Fruit fly (Drosophila melanogaster) whole organism, embryonic: ENCODE results near the gene CG15024.

ENCODE experiments used
- Bteb2 ChIP-seq: fragments of 200-800 bp; sonication (Bioruptor generic); optimal IDR thresholded peaks from 2 replicates; lab custom pipeline; 2016; ENCODE audit warnings: missing biosample characterization, missing genetic modification characterization
- CG12299 ChIP-seq: fragments of 200-800 bp; sonication (Bioruptor generic); optimal IDR thresholded peaks from 2 replicates; lab custom pipeline; 2018; ENCODE audit warnings: missing biosample characterization, mild to moderate bottlenecking, missing genetic modification characterization
- CG12769 ChIP-seq: fragments of 200-800 bp; sonication (Bioruptor generic); optimal IDR thresholded peaks from 2 replicates; lab custom pipeline; 2019; ENCODE audit warnings: missing biosample characterization, mild to moderate bottlenecking, missing genetic modification characterization, moderate library complexity
- CG1529 ChIP-seq: fragments of 200-800 bp; sonication (Bioruptor generic); optimal IDR thresholded peaks from 3 replicates; lab custom pipeline; 2018; ENCODE audit warnings: missing biosample characterization, missing genetic modification characterization
- CG15479 ChIP-seq: fragments of 200-800 bp; sonication (Bioruptor generic); optimal IDR thresholded peaks from 3 replicates; lab custom pipeline; 2019; ENCODE audit warnings: missing biosample characterization, mild to moderate bottlenecking, missing genetic modification characterization, moderate library complexity
- CG17802 ChIP-seq: fragments of 200-800 bp; sonication (Bioruptor generic); optimal IDR thresholded peaks from 2 replicates; lab custom pipeline; 2018; ENCODE audit warnings: missing biosample characterization, mild to moderate bottlenecking, missing genetic modification characterization, moderate library complexity
- CG18599 ChIP-seq: fragments of 200-800 bp; sonication (Bioruptor generic); optimal IDR thresholded peaks from 3 replicates; lab custom pipeline; 2017; ENCODE audit warnings: missing biosample characterization, missing genetic modification characterization, mild to moderate bottlenecking, moderate library complexity, missing genetic modification reagents
- CG2202 ChIP-seq: fragments of 200-800 bp; sonication (Bioruptor generic); optimal IDR thresholded peaks from 2 replicates; lab custom pipeline; 2018; ENCODE audit warnings: missing biosample characterization, mild to moderate bottlenecking, missing genetic modification characterization
- CG4707 ChIP-seq: fragments of 200-800 bp; sonication (Bioruptor generic); optimal IDR thresholded peaks from 2 replicates; lab custom pipeline; 2018; ENCODE audit warnings: missing biosample characterization, mild to moderate bottlenecking, missing genetic modification characterization, moderate library complexity
- CG4730 ChIP-seq: fragments of 200-800 bp; sonication (Bioruptor generic); IDR thresholded peaks from 2 replicates; pipeline ENCODE4 v1.3.6; 2022; ENCODE audit warnings: missing biosample characterization, missing genetic modification characterization
- CG7745 ChIP-seq: fragments of 200-800 bp; sonication (Bioruptor generic); optimal IDR thresholded peaks from 2 replicates; lab custom pipeline; 2018; ENCODE audit warnings: missing biosample characterization, mild to moderate bottlenecking, missing genetic modification characterization, moderate library complexity
- CG8089 ChIP-seq: fragments of 200-800 bp; sonication (Bioruptor generic); optimal IDR thresholded peaks from 3 replicates; lab custom pipeline; 2016; ENCODE audit warnings: missing biosample characterization, missing genetic modification characterization
- CG8359 ChIP-seq: fragments of 200-800 bp; sonication (Bioruptor generic); optimal IDR thresholded peaks from 2 replicates; lab custom pipeline; 2017; ENCODE audit warnings: missing biosample characterization, mild to moderate bottlenecking, missing genetic modification characterization, borderline replicate concordance
- CG9727 ChIP-seq: fragments of 200-800 bp; sonication (Bioruptor generic); optimal IDR thresholded peaks from 3 replicates; lab custom pipeline; 2017; ENCODE audit warnings: missing biosample characterization, mild to moderate bottlenecking, missing genetic modification characterization
- CG9932 ChIP-seq: fragments of 200-800 bp; sonication (Bioruptor generic); IDR thresholded peaks from 2 replicates; pipeline ENCODE4 v1.3.6; 2022; ENCODE audit warnings: missing biosample characterization, missing genetic modification characterization
- Deaf1 ChIP-seq: fragments of 200-800 bp; optimal IDR thresholded peaks from 3 replicates; lab custom pipeline; 2019; ENCODE audit warnings: missing biosample characterization, mild to moderate bottlenecking, missing genetic modification characterization, moderate library complexity
- Drgx ChIP-seq: fragments of 200-800 bp; sonication (Bioruptor generic); IDR thresholded peaks from 2 replicates; pipeline ENCODE4 v1.3.6; 2022; ENCODE audit warnings: missing biosample characterization, missing genetic modification characterization
- Fer1 ChIP-seq: fragments of 200-800 bp; sonication (Bioruptor generic); optimal IDR thresholded peaks from 2 replicates; lab custom pipeline; 2017; ENCODE audit warnings: missing biosample characterization, mild to moderate bottlenecking, missing genetic modification characterization
- HLHmδ ChIP-seq: fragments of 200-800 bp; sonication (Bioruptor generic); optimal IDR thresholded peaks from 2 replicates; lab custom pipeline; 2018; ENCODE audit warnings: missing biosample characterization, mild to moderate bottlenecking, missing genetic modification characterization, moderate library complexity
- HmgZ ChIP-seq: fragments of 200-800 bp; sonication (Bioruptor generic); optimal IDR thresholded peaks from 2 replicates; lab custom pipeline; 2018; ENCODE audit warnings: missing biosample characterization, mild to moderate bottlenecking, missing genetic modification characterization
- Hr51 ChIP-seq, 2 experiments: fragments of 200-800 bp; sonication (Bioruptor generic); optimal IDR thresholded peaks; 2 replicates in 1 of 2; 3 replicates in 1 of 2; lab custom pipeline; 2016 to 2018; ENCODE audit warnings: missing biosample characterization in 2 of 2, missing genetic modification characterization in 2 of 2, mild to moderate bottlenecking in 1 of 2, moderate library complexity in 1 of 2
- Med ChIP-seq: fragments of 200-800 bp; sonication (Bioruptor generic); peaks from one replicate; lab custom pipeline; 2016; ENCODE audit warnings: missing biosample characterization, missing genetic modification characterization, mild to moderate bottlenecking, inconsistent platforms, moderate library complexity
- NC2β ChIP-seq: fragments of 200-800 bp; sonication (Bioruptor generic); optimal IDR thresholded peaks from 2 replicates; lab custom pipeline; 2016; ENCODE audit warnings: missing biosample characterization, missing genetic modification characterization
- Nf-YA ChIP-seq: fragments of 200-800 bp; sonication (Bioruptor generic); IDR thresholded peaks from 2 replicates; pipeline ENCODE4 v1.3.6; 2022; ENCODE audit warnings: missing biosample characterization, missing genetic modification characterization
- Nf-YC ChIP-seq: fragments of 200-800 bp; optimal IDR thresholded peaks from 3 replicates; lab custom pipeline; 2019; ENCODE audit warnings: missing biosample characterization, mild to moderate bottlenecking, missing genetic modification characterization, moderate library complexity
- Rx ChIP-seq: fragments of 200-800 bp; sonication (Bioruptor generic); IDR thresholded peaks from 2 replicates; pipeline ENCODE4 v1.3.6; 2022; ENCODE audit warnings: missing biosample characterization, missing genetic modification characterization
- Sin3A ChIP-seq: fragments of >200 bp; optimal IDR thresholded peaks from 2 replicates; lab custom pipeline; 2018
- Tbp ChIP-seq: fragments of >200 bp; optimal IDR thresholded peaks from 2 replicates; lab custom pipeline; 2018; ENCODE audit warnings: missing biosample characterization, missing genetic modification characterization
- al ChIP-seq: fragments of 200-800 bp; sonication (Bioruptor generic); IDR thresholded peaks from 2 replicates; pipeline ENCODE4 v1.3.6; 2022; ENCODE audit warnings: missing biosample characterization, missing genetic modification characterization
- amos ChIP-seq: fragments of 200-800 bp; sonication (Bioruptor generic); IDR thresholded peaks from 2 replicates; pipeline ENCODE4 v1.3.6; 2022; ENCODE audit warnings: missing biosample characterization, missing genetic modification characterization; ENCODE audit not compliant: partially characterized antibody
- ara ChIP-seq: fragments of 200-800 bp; sonication (Bioruptor generic); IDR thresholded peaks from 2 replicates; pipeline ENCODE4 v1.3.6; 2022; ENCODE audit warnings: missing biosample characterization, missing genetic modification characterization
- crc ChIP-seq: fragments of 200-800 bp; sonication (Bioruptor generic); optimal IDR thresholded peaks from 2 replicates; lab custom pipeline; 2016; ENCODE audit warnings: missing biosample characterization, missing genetic modification characterization
- da ChIP-seq: fragments of 200-800 bp; sonication (Bioruptor generic); optimal IDR thresholded peaks from 2 replicates; lab custom pipeline; 2016; ENCODE audit warnings: missing biosample characterization, missing genetic modification characterization
- dan ChIP-seq: fragments of 200-800 bp; sonication (Bioruptor generic); IDR thresholded peaks from 2 replicates; pipeline ENCODE4 v1.3.6; 2022; ENCODE audit warnings: missing biosample characterization, missing genetic modification characterization
- danr ChIP-seq: fragments of 200-800 bp; sonication (Bioruptor generic); IDR thresholded peaks from 2 replicates; pipeline ENCODE4 v1.3.6; 2022; ENCODE audit warnings: missing biosample characterization, missing genetic modification characterization
- exex ChIP-seq: fragments of 200-800 bp; sonication (Bioruptor generic); optimal IDR thresholded peaks from 4 replicates; lab custom pipeline; 2018; ENCODE audit warnings: missing biosample characterization, mild to moderate bottlenecking, missing genetic modification characterization, moderate library complexity
- gcm ChIP-seq: fragments of 200-800 bp; sonication (Bioruptor generic); optimal IDR thresholded peaks from 2 replicates; lab custom pipeline; 2019; ENCODE audit warnings: missing biosample characterization, mild to moderate bottlenecking, missing genetic modification characterization, moderate library complexity
- gem ChIP-seq: fragments of 200-800 bp; sonication (Bioruptor generic); optimal IDR thresholded peaks from 2 replicates; lab custom pipeline; 2019; ENCODE audit warnings: missing biosample characterization, mild to moderate bottlenecking, missing genetic modification characterization, moderate library complexity
- ham ChIP-seq: fragments of 200-800 bp; sonication (Bioruptor generic); IDR thresholded peaks from 2 replicates; pipeline ENCODE4 v1.3.6; 2022; ENCODE audit warnings: missing biosample characterization, missing genetic modification characterization
- her ChIP-seq: fragments of 200-800 bp; sonication (Bioruptor generic); optimal IDR thresholded peaks from 2 replicates; lab custom pipeline; 2016; ENCODE audit warnings: missing biosample characterization, missing genetic modification characterization
- lmd ChIP-seq: fragments of 200-800 bp; sonication (Bioruptor generic); IDR thresholded peaks from 2 replicates; pipeline ENCODE4 v1.3.6; 2022; ENCODE audit warnings: missing biosample characterization, missing genetic modification characterization
- mirr ChIP-seq: fragments of 200-800 bp; sonication (Bioruptor generic); optimal IDR thresholded peaks from 3 replicates; lab custom pipeline; 2018; ENCODE audit warnings: missing biosample characterization, mild to moderate bottlenecking, missing genetic modification characterization
- odd ChIP-seq: fragments of 200-800 bp; sonication (Bioruptor generic); optimal IDR thresholded peaks from 2 replicates; lab custom pipeline; 2017; ENCODE audit warnings: missing biosample characterization, mild to moderate bottlenecking, missing genetic modification characterization
- pzg ChIP-seq: fragments of 200-800 bp; sonication (Bioruptor generic); optimal IDR thresholded peaks from 3 replicates; lab custom pipeline; 2018; ENCODE audit warnings: missing biosample characterization, mild to moderate bottlenecking, missing genetic modification characterization, moderate library complexity
- rib ChIP-seq: fragments of 200-800 bp; sonication (Bioruptor generic); IDR thresholded peaks from 2 replicates; pipeline ENCODE4 v1.3.6; 2022; ENCODE audit warnings: missing biosample characterization, missing genetic modification characterization
- schlank ChIP-seq: fragments of 200-800 bp; sonication (Bioruptor generic); optimal IDR thresholded peaks from 2 replicates; lab custom pipeline; 2018; ENCODE audit warnings: missing biosample characterization, mild to moderate bottlenecking, missing genetic modification characterization
- tgo ChIP-seq: fragments of 200-800 bp; sonication (Bioruptor generic); IDR thresholded peaks from 3 replicates; pipeline ENCODE4 v1.3.6; 2022; ENCODE audit warnings: missing biosample characterization, missing genetic modification characterization
- toy ChIP-seq: fragments of 200-800 bp; sonication (Bioruptor generic); IDR thresholded peaks from 2 replicates; pipeline ENCODE4 v1.3.6; 2022; ENCODE audit warnings: missing biosample characterization, missing genetic modification characterization

Gene CG15024

dm6 chr3L:4415326-4416274 is 48.0 kb downstream of the CG15024 start (continued):
- TF ChIP-seq CG9932 (GFP tag; lab: Robert Waterston, UW) (no peak), pzg (no peak), CG4707 (GFP tag; lab: Kevin White, UChicago) (no peak), Tbp (GFP tag; lab: Kevin White, UChicago) (no peak), CG12769 (tag; lab: Kevin White, UChicago) (peak; percentile 61), Sin3A (lab: Kevin White, UChicago) (no peak), CG1529 (no peak), amos (GFP tag; lab: Robert Waterston, UW) (no peak), rib (GFP tag; lab: Robert Waterston, UW) (peak; percentile 41; the same call in 1 of the 2 replicates), HLHmδ (GFP tag; lab: Kevin White, UChicago) (no peak), exex (peak; percentile 54), CG8089 (no peak), CG9727 (no peak), ara (GFP tag; lab: Robert Waterston, UW) (no peak), CG18599 (GFP tag; lab: Kevin White, UChicago) (peak; percentile 12), Med (peak; percentile 72), CG7745 (tag; lab: Kevin White, UChicago) (no peak), Bteb2 (no peak), her (GFP tag; lab: Kevin White, UChicago) (no peak), CG17802 (tag; lab: Kevin White, UChicago) (no peak), Hr51 (GFP tag; optimal IDR thresholded peaks at IDR 0.05; lab: Kevin White, UChicago) (no peak), Nf-YC (no peak), mirr (GFP tag; lab: Kevin White, UChicago) (peak; percentile 35), danr (no peak), Fer1 (GFP tag; lab: Kevin White, UChicago) (peak; percentile 14), tgo (GFP tag; lab: Robert Waterston, UW) (no peak), toy (GFP tag; lab: Robert Waterston, UW) (no peak), ham (GFP tag; lab: Robert Waterston, UW) (no peak), Drgx (GFP tag; lab: Robert Waterston, UW) (no peak), al (GFP tag; lab: Robert Waterston, UW) (no peak), lmd (GFP tag; lab: Robert Waterston, UW) (no peak), CG12299 (no peak), Nf-YA (no peak), odd (GFP tag; lab: Kevin White, UChicago) (no peak), dan (GFP tag; lab: Robert Waterston, UW) (no peak), CG8359 (GFP tag; lab: Kevin White, UChicago) (no peak), CG2202 (tag; lab: Kevin White, UChicago) (no peak), schlank (tag; lab: Kevin White, UChicago) (no peak), Deaf1 (tag; lab: Kevin White, UChicago) (no peak), gcm (no peak), Rx (GFP tag; lab: Robert Waterston, UW) (no peak), da (GFP tag; lab: Kevin White, UChicago) (no peak), NC2β (GFP tag; lab: Kevin White, UChicago) (no peak), CG15479 (GFP tag; lab: Kevin White, UChicago) (no peak), CG4730 (GFP tag; lab: Robert Waterston, UW) (no peak), gem (tag; lab: Kevin White, UChicago) (no peak), HmgZ (tag; lab: Kevin White, UChicago) (peak; percentile 28), crc (GFP tag; lab: Kevin White, UChicago) (no peak)
